Worm (Caenorhabditis elegans): ENCODE results near the gene Y44A6D.1.

DNA sequence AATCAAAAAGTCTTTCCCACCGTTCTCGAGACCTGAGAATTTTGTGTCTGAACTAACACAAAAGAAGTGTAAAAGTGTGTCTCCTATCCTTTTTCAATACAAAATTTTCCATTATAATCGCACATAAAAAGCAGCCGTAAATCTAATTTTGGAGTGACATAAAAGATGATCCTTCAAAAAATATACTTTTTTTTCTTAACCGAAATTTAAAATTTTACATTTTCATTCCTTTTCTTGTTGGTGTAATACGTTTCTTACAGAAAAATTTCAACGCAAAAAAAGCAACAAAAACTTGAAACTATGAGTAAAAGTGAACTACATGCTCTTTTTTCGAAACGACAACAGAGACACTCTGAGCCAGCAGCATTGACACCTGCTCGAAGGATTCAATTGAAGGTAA, 17.2 kb upstream of the Y44A6D.1 start, which contains the start of gene Y44A6D.6:
- no peak for TF ChIP-seq mxl-3 (GFP tag; optimal IDR thresholded peaks at IDR 0.05)
- TF ChIP-seq ztf-11 (tag; optimal IDR thresholded peaks at IDR 0.05), result no peak
- TF ChIP-seq ama-1 (optimal IDR thresholded peaks at IDR 0.05), result no peak
- TF ChIP-seq snpc-1.2 (GFP tag; IDR thresholded peaks at IDR 0.05), result no peak
- TF ChIP-seq fos-1 (tag; optimal IDR thresholded peaks at IDR 0.05), result no peak
- TF ChIP-seq nhr-77 (tag; optimal IDR thresholded peaks at IDR 0.05), result no peak
